Worm (Caenorhabditis elegans): Measurements from ENCODE around the gene catp-2.

ce11 chrV:4977539-4977938, 43.0 kb downstream of the catp-2 start:
- TF ChIP-seq zag-1 (tag; optimal IDR thresholded peaks at IDR 0.05) (no peak), lin-14 (GFP tag; optimal IDR thresholded peaks at IDR 0.05) (no peak), fkh-10 (GFP tag; optimal IDR thresholded peaks at IDR 0.05) (no peak), ceh-63 (GFP tag; optimal IDR thresholded peaks at IDR 0.05) (no peak), dpl-1 (GFP tag; optimal IDR thresholded peaks at IDR 0.05) (no peak), isw-1 (GFP tag; IDR thresholded peaks at IDR 0.05) (no peak), ztf-11 (tag; optimal IDR thresholded peaks at IDR 0.05) (no peak)

Data from whole organism, L1 larva.